Worm (Caenorhabditis elegans): ENCODE measurements around the gene nmur-3.

nmur-3 gene

DNA sequence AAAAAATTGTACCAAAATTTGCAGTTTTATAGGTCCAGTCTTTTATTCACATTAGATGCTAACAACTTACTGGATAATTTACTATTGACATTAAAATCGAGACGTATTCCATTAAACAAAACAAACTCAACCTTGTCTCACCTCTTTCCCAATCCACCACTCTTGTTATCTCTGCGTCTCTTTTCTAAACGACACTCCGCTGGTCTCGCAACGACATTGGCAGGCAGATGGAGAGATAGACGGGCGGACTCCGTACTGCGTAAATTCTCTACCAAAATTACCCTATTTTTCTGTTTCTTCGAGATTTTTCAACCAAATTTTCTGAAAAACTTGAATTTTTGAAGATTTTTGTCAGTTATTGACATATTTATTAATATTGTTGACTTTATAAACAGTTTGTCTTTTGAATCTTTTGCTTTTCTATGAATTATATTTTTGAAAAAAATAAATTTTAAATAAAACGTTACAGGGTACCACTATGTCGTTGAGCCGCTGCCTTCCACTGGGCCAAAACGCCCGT, 3.0 kb downstream of the nmur-3 start, which contains the start of gene asb-2 (continued):
- TF ChIP-seq snpc-1.2 (GFP tag; IDR thresholded peaks at IDR 0.05) (no peak), Y48G9A.11 (GFP tag; IDR thresholded peaks at IDR 0.05) (no peak), D1046.2 (GFP tag; IDR thresholded peaks at IDR 0.05) (no peak), dve-1 (tag; optimal IDR thresholded peaks at IDR 0.05; ENCODE audit: insufficient read depth) (peak; percentile 91), nhr-6 (tag; optimal IDR thresholded peaks at IDR 0.05) (peak; percentile 96), tag-97 (GFP tag; IDR thresholded peaks at IDR 0.05) (no peak), zfp-3 (GFP tag; conservative IDR thresholded peaks at IDR 0.05) (no peak), nhr-42 (GFP tag; IDR thresholded peaks at IDR 0.05) (no peak), aha-1 (tag) (peak; percentile 92), R02D3.7 (tag; optimal IDR thresholded peaks at IDR 0.05) (no peak), pqm-1 (tag; optimal IDR thresholded peaks at IDR 0.05) (peak; percentile 66), arid-1 (GFP tag; conservative IDR thresholded peaks at IDR 0.05) (0 out of 2 replicates have a peak, but pooled peaks have one; percentile 17), Y75B8A.6 (GFP tag; IDR thresholded peaks at IDR 0.05) (no peak), F49E8.2 (tag; optimal IDR thresholded peaks at IDR 0.05; ENCODE audit: borderline replicate concordance) (no peak), F37D6.2 (tag; optimal IDR thresholded peaks at IDR 0.05) (peak; percentile 44), unc-130 (GFP tag; optimal IDR thresholded peaks at IDR 0.05) (no peak), mxl-2 (GFP tag; conservative IDR thresholded peaks at IDR 0.05) (no peak), jun-1 (tag; optimal IDR thresholded peaks at IDR 0.05) (no peak), nhr-76 (tag; optimal IDR thresholded peaks at IDR 0.05) (no peak), mdt-29 (GFP tag; IDR thresholded peaks at IDR 0.05) (no peak), unc-62 (GFP tag; optimal IDR thresholded peaks at IDR 0.05 in 1 of 2) (no peak), unc-62 (tag; optimal IDR thresholded peaks at IDR 0.05) (no peak), ZK337.2 (GFP tag; IDR thresholded peaks at IDR 0.05) (no peak)

DNA sequence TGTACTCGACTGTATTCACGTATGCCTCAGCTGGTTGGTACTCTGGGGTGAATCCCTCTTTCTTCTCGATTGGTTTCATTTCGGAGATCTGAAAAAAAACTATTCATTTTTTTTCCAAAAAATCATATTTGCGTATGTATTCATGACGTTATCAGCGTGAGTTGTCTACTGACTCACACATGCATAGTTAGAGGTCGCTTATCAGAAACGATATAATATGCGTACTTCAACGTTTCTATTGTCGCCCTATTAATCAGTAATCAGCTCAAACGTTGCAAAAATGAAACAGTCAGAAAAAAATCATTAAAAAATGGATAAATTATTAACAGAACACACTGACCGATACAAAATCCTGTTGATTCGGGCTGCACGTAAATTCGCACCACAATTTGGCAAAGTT, 12.2 kb downstream of the nmur-3 start:
- TF ChIP-seq nhr-42 (GFP tag; IDR thresholded peaks at IDR 0.05) (no peak), dmd-6 (GFP tag; IDR thresholded peaks at IDR 0.05) (peak; percentile 60), snpc-1.2 (GFP tag; IDR thresholded peaks at IDR 0.05) (no peak), hmg-1.1 (GFP tag; IDR thresholded peaks at IDR 0.05) (no peak), ZK337.2 (GFP tag; IDR thresholded peaks at IDR 0.05) (no peak), duxl-1 (tag; optimal IDR thresholded peaks at IDR 0.05; ENCODE audit: poor library complexity) (no peak), daf-16 (GFP tag; optimal IDR thresholded peaks at IDR 0.05) (no peak), daf-16 (tag; optimal IDR thresholded peaks at IDR 0.05) (peak; percentile 38), php-3 (GFP tag; IDR thresholded peaks at IDR 0.05) (no peak), ceh-20 (GFP tag; IDR thresholded peaks at IDR 0.05) (no peak), snpc-4 (tag; optimal IDR thresholded peaks at IDR 0.05) (no peak), nhr-28 (tag; optimal IDR thresholded peaks at IDR 0.05) (peak; percentile 41), F44E2.7 (GFP tag; IDR thresholded peaks at IDR 0.05) (no peak), nhr-77 (tag; optimal IDR thresholded peaks at IDR 0.05) (peak; percentile 22), mdl-1 (tag; optimal IDR thresholded peaks at IDR 0.05) (no peak), unc-39 (tag; optimal IDR thresholded peaks at IDR 0.05) (no peak), aly-2 (tag; optimal IDR thresholded peaks at IDR 0.05) (no peak), Y75B8A.6 (GFP tag; IDR thresholded peaks at IDR 0.05) (no peak), nhr-25 (tag; optimal IDR thresholded peaks at IDR 0.05; ENCODE audit: borderline replicate concordance, insufficient read depth) (no peak), lsy-2 (tag; optimal IDR thresholded peaks at IDR 0.05) (no peak), dve-1 (tag; optimal IDR thresholded peaks at IDR 0.05; ENCODE audit: insufficient read depth) (peak; percentile 45), lir-3 (tag; optimal IDR thresholded peaks at IDR 0.05) (no peak), mxl-3 (GFP tag; optimal IDR thresholded peaks at IDR 0.05) (peak; percentile 30), nhr-76 (tag; optimal IDR thresholded peaks at IDR 0.05) (no peak), hlh-11 (tag; optimal IDR thresholded peaks at IDR 0.05) (peak; percentile 33), pqm-1 (tag; optimal IDR thresholded peaks at IDR 0.05) (peak; percentile 83), unc-62 (GFP tag; optimal IDR thresholded peaks at IDR 0.05 in 1 of 2) (no peak), unc-62 (tag; optimal IDR thresholded peaks at IDR 0.05) (no peak)
